Worm (Caenorhabditis elegans) whole organism, L1 larva: ENCODE measurements around the gene C35D6.13.

Experiments used
- tbx-2 ChIP-seq: sonication (generic microtip); optimal IDR thresholded peaks from 2 replicates; lab custom pipeline; 2016; ENCODE audit warnings: missing genetic modification characterization, missing compliant biosample characterization
- unc-62 ChIP-seq: fragments of 150-350 bp; optimal IDR thresholded peaks from 2 replicates; lab custom pipeline; 2014; ENCODE audit warnings: missing biosample characterization, missing genetic modification reagents, missing genetic modification characterization

DNA sequence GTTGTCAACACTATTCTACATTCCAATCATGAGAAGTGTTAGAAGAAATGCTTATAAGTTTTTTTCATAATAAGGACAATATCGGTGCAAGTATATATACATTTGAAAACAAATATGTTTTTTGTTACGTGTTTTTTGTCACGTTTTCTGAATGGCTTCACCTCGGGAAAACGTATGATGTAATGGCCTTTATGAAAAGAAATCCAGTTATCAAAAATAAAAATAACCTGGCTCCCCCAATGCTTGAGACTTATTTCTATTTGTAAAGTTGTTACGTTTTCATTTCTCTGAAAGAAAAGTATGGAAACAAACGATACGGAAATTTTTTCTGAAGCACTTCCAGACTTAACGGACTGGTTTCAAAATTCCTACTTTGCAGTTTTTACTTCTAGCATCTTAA is 38.0 kb upstream of the C35D6.13 start, which contains the start of gene srz-72:
- no peak for TF ChIP-seq tbx-2 (tag; lab: Kevin White, UChicago)
- TF ChIP-seq unc-62 (GFP tag; lab: Kevin White, UChicago), result no peak
